Worm (Caenorhabditis elegans): ENCODE results near the gene ZC487.2.

DNA sequence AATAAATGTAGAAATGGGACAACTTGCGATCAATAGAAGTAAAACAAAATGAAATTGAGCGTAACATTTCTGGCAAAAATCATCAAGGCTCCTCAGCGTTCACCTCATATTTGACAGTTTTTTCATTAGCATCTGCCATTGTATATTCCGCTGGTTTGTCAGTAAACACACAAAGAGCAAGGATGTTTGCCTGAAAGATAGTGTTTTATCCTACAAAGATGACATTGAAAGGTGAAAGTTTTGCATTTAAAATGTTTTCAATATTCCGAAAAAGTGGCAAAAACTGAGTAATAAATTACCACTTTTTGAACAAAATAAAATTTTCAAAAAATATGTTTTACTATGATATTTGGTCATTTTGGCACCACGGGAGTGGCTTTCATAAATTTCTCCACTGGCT lies 36.3 kb downstream of the ZC487.2 start:
- no peak for TF ChIP-seq elt-3 (tag; optimal IDR thresholded peaks at IDR 0.05)
- no peak for TF ChIP-seq unc-62 (GFP tag; optimal IDR thresholded peaks at IDR 0.05)
- TF ChIP-seq ces-1 (GFP tag; optimal IDR thresholded peaks at IDR 0.05): no peak
- TF ChIP-seq lsy-2 (tag; optimal IDR thresholded peaks at IDR 0.05): no peak
- no peak for TF ChIP-seq nhr-12 (tag; optimal IDR thresholded peaks at IDR 0.05)
- TF ChIP-seq nhr-28 (tag; optimal IDR thresholded peaks at IDR 0.05): no peak
